Fruit fly (Drosophila melanogaster): Measurements from ENCODE around the gene CG3108.

The CG3108 gene

DNA sequence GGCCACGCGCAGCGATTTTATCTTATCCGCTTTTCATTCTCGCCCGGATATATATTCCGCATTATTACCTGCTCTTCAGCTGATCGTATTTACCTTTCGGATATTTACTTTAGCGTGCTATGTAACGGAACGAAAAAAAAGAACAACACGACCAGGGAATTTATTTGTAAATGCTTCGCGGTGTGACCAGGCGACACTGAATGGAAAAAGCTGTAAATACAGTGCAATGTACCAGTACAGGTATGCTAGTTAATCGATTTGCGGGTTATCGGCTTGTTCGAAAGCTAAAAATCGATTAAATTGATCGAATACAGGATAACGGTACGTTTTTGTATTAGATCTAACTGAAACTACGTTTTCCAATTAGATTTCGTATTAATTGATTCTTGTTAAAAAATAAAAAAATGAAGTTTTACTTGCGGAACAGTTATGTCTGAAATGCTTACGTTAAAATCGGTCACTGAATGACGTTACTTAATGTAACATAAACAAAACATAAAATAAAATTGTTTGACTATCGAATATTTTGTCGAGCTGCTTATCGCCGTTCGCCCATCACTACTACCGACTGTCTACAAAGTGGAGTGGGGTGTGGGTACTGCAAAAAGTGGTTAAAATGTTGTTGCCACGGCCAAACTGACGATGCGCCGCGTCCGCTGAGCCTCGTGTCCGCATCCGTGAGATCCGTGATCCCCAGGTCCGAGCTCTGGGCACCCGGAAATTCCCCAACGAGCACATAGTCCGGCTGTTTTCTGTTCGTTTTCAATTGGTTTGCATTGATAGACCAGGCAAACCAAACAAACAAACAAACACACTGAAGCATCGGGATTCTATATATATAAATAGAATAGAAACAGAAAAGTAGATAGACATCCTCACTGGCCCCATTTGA is 17.2 kb downstream of the CG3108 start, which contains the start of the genes MAPk-Ak2 and CG42699 (continued):
- TF ChIP-seq CG3065 (GFP tag; optimal IDR thresholded peaks at IDR 0.05): peak; percentile 57
- peak; percentile 22; the same call in 1 of the 3 replicates for TF ChIP-seq B-H1 (GFP tag; IDR thresholded peaks at IDR 0.05)
- TF ChIP-seq CG17361 (GFP tag; IDR thresholded peaks at IDR 0.05): peak; percentile 70; the same call in 2 of the 3 replicates
- TF ChIP-seq CG3726 (GFP tag; IDR thresholded peaks at IDR 0.05): no peak; the same call in 2 of the 3 replicates
- peak; percentile 94 for TF ChIP-seq CG34376 (GFP tag; optimal IDR thresholded peaks at IDR 0.05)
- no peak for TF ChIP-seq en (GFP tag; optimal IDR thresholded peaks at IDR 0.05)
- peak; percentile 75 for TF ChIP-seq jumu (GFP tag; optimal IDR thresholded peaks at IDR 0.05)
- TF ChIP-seq Spps (tag; optimal IDR thresholded peaks at IDR 0.05): peak; percentile 51
- peak; percentile 68 for TF ChIP-seq disco-r (GFP tag; optimal IDR thresholded peaks at IDR 0.05)
- peak; percentile 66 for TF ChIP-seq dmrt99B (tag; optimal IDR thresholded peaks at IDR 0.05)
- no peak for TF ChIP-seq CG15479 (GFP tag; optimal IDR thresholded peaks at IDR 0.05)
- peak; percentile 68 for TF ChIP-seq tna (GFP tag; IDR thresholded peaks at IDR 0.05; ENCODE audit: partially characterized antibody)
- TF ChIP-seq CG10431 (GFP tag; optimal IDR thresholded peaks at IDR 0.05): no peak
- peak; percentile 63 for TF ChIP-seq CG11247 (GFP tag; IDR thresholded peaks at IDR 0.05)
- peak; percentile 90 for TF ChIP-seq ci (GFP tag; IDR thresholded peaks at IDR 0.05)
- TF ChIP-seq CG12769 (tag; optimal IDR thresholded peaks at IDR 0.05): peak; percentile 59
- peak; percentile 81 for TF ChIP-seq pho (GFP tag; optimal IDR thresholded peaks at IDR 0.05)
- TF ChIP-seq vfl (GFP tag; optimal IDR thresholded peaks at IDR 0.05): peak; percentile 48
- no peak for TF ChIP-seq al (GFP tag; IDR thresholded peaks at IDR 0.05)
- TF ChIP-seq Doc2 (GFP tag; IDR thresholded peaks at IDR 0.05): no peak
- no peak for TF ChIP-seq sisA (GFP tag; IDR thresholded peaks at IDR 0.05)
- TF ChIP-seq D (optimal IDR thresholded peaks at IDR 0.05): no peak
- peak; percentile 74 for TF ChIP-seq D (GFP tag; optimal IDR thresholded peaks at IDR 0.05)
- peak; percentile 45 for TF ChIP-seq CG7839 (tag; optimal IDR thresholded peaks at IDR 0.05)
- peak; percentile 86 for TF ChIP-seq so (GFP tag; IDR thresholded peaks at IDR 0.05)
- TF ChIP-seq CG16815 (GFP tag; optimal IDR thresholded peaks at IDR 0.05): no peak
- TF ChIP-seq Taf1 (GFP tag; IDR thresholded peaks at IDR 0.05): no peak
- peak; percentile 72 for TF ChIP-seq NFAT (GFP tag; IDR thresholded peaks at IDR 0.05)
- TF ChIP-seq Pdp1 (GFP tag; optimal IDR thresholded peaks at IDR 0.05): peak; percentile 68 to 88
- peak; percentile 25 for TF ChIP-seq CG7271 (tag; optimal IDR thresholded peaks at IDR 0.05)
- peak; percentile 40 for TF ChIP-seq vvl (GFP tag; IDR thresholded peaks at IDR 0.05)
- TF ChIP-seq Fer3 (tag; optimal IDR thresholded peaks at IDR 0.05): peak; percentile 82
- peak; percentile 40; the same call in 1 of the 2 replicates for TF ChIP-seq toy (GFP tag; IDR thresholded peaks at IDR 0.05)
- peak; percentile 75 for TF ChIP-seq repo (GFP tag; optimal IDR thresholded peaks at IDR 0.05)
- TF ChIP-seq crol (GFP tag; IDR thresholded peaks at IDR 0.05): no peak
- TF ChIP-seq stc (GFP tag; IDR thresholded peaks at IDR 0.05): peak; percentile 58; the same call in 1 of the 2 replicates
- no peak for TF ChIP-seq dimm (GFP tag; IDR thresholded peaks at IDR 0.05)
- TF ChIP-seq ewg (GFP tag; optimal IDR thresholded peaks at IDR 0.05): peak; percentile 71
- TF ChIP-seq CG11085 (GFP tag; IDR thresholded peaks at IDR 0.05): peak; percentile 59; the same call in 1 of the 2 replicates
- peak; percentile 85 for TF ChIP-seq HLH4C (GFP tag; IDR thresholded peaks at IDR 0.05; ENCODE audit: partially characterized antibody)
- TF ChIP-seq gfzf (GFP tag; optimal IDR thresholded peaks at IDR 0.05): peak; percentile 84
- TF ChIP-seq Trl (optimal IDR thresholded peaks at IDR 0.05): no peak
- TF ChIP-seq Trl (GFP tag; optimal IDR thresholded peaks at IDR 0.05): peak; percentile 91
- peak; percentile 89 for TF ChIP-seq CG4328 (GFP tag; optimal IDR thresholded peaks at IDR 0.05)
- TF ChIP-seq kni (GFP tag; optimal IDR thresholded peaks at IDR 0.05): peak; percentile 99
- TF ChIP-seq CG9797 (GFP tag; optimal IDR thresholded peaks at IDR 0.05): peak; percentile 77
- peak; percentile 90 for TF ChIP-seq nau (GFP tag; optimal IDR thresholded peaks at IDR 0.05)
- 0 out of 2 replicates have a peak, but pooled peaks have one; percentile 31 for TF ChIP-seq CG6689 (GFP tag; IDR thresholded peaks at IDR 0.05)
- peak; percentile 80 for TF ChIP-seq Hey (tag; optimal IDR thresholded peaks at IDR 0.05)

Measured in whole organism, embryonic.